Worm (Caenorhabditis elegans) whole organism, young adult: Measurements from ENCODE around the gene fbxl-1.

Experiments
- D2030.7 ChIP-seq: fragments of 200-800 bp; sonication (Bioruptor generic); IDR thresholded peaks from 2 replicates; pipeline ENCODE4 v1.3.6; 2022; ENCODE audit warnings: missing genetic modification reagents, missing genetic modification characterization, missing compliant biosample characterization
- F57C9.4 ChIP-seq: sonication (generic microtip); optimal IDR thresholded peaks from 2 replicates; lab custom pipeline; 2017; ENCODE audit warnings: mild to moderate bottlenecking, missing genetic modification characterization, missing compliant biosample characterization
- ceh-40 ChIP-seq: fragments of 200-800 bp; sonication (Bioruptor generic); IDR thresholded peaks from 2 replicates; pipeline ENCODE4 v1.3.6; 2022; ENCODE audit warnings: missing genetic modification characterization, missing compliant biosample characterization
- dpl-1 ChIP-seq: fragments of 150-350 bp; optimal IDR thresholded peaks from 2 replicates; lab custom pipeline; 2014; ENCODE audit warnings: missing biosample characterization, missing genetic modification reagents, missing genetic modification characterization
- tbp1 ChIP-seq: fragments of 200-800 bp; sonication (Bioruptor generic); optimal IDR thresholded peaks from 2 replicates; lab custom pipeline; 2018; ENCODE audit warnings: mild to moderate bottlenecking, missing genetic modification characterization, missing compliant biosample characterization
- unc-62 ChIP-seq: fragments of 150-350 bp; optimal IDR thresholded peaks from 2 replicates; lab custom pipeline; 2014; ENCODE audit warnings: missing biosample characterization, missing genetic modification reagents, missing genetic modification characterization

DNA sequence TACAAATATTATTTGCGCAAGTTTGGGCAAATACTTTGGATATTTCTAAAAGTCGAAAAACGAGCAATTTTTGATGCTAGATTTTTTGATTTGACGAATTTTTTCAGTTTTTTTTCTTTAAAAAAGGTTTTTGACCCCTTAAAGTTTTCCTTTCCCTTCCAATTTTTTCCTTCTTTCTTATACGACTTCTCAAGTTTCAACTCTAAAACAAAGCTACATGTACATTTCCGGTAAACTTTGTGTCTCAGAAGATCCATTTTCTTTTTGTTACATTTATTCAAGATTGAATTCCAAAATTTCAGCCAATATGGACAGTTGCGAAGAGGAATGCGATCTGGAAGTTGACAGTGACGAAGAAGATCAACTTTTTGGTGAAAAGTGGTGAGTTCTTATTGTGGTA, 51.2 kb downstream of the fbxl-1 start, which contains the start of gene mig-10:
- TF ChIP-seq tbp1 = no peak
- TF ChIP-seq dpl-1 (GFP tag; lab: Kevin White, UChicago) = no peak
- TF ChIP-seq unc-62 = no peak
- no peak for TF ChIP-seq F57C9.4 (tag; lab: Kevin White, UChicago)
- no peak for TF ChIP-seq ceh-40 (GFP tag; lab: Robert Waterston, UW)
- no peak for TF ChIP-seq D2030.7
